Fruit fly (Drosophila melanogaster) ovary, adult (tissue): Measurements from ENCODE around the gene Exn.

Experiments
- CG17801 ChIP-seq: fragments of 200-800 bp; optimal IDR thresholded peaks from 2 replicates; lab custom pipeline; 2019; ENCODE audit warnings: missing biosample characterization, mild to moderate bottlenecking, missing genetic modification characterization, moderate library complexity; ENCODE audit not compliant: partially characterized antibody

The Exn gene

DNA sequence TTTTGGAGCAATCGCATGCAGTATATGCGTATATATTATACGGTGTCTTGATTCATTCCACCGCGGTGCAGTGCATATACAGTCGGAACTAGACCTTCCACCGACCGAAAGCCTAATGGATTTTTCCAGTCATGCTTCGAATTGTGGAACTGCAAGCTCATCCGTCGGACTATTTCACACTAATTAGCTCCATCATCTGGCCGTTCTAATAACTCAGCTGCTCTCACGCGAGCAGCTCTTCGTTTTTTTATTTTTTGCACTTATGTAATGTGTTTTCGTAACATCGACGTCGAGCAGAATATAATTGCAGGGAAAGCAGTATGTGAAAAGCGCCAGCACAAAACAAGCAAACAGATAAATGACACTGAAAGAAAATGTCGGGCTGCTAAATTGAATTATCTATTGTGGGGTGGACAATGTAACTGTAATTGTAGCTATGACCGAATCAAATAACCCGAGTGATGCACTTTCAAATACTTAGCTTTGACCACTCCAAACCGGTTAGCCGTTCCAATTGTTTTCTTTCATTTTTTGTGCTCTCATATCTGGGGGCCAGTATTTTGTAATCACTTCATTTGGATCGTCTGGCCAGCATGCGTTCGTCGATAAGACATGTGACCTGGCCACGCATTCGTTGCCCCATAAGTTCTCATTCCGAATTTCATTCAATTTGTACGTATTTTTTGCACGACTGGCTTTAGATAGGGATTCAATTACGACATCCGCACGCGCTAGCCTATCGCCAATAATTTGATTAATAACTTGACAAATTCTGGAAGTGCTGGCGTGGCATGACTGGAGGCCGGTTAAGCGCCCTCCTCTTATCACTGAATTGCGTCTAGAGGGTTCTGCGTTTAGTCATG, 12.0 kb upstream of the Exn start, which contains the start of gene Cpr73D:
TSS of gene Cpr73D (minus strand) at position 156 of the 863 bp plus-strand sequence.
- TF ChIP-seq CG17801 (GFP tag; lab: Kevin White, UChicago) = no peak

dm6 chr3L:16958397-16959080, 11.3 kb upstream of the Exn start:
- no peak for TF ChIP-seq CG17801 (GFP tag; lab: Kevin White, UChicago)

DNA sequence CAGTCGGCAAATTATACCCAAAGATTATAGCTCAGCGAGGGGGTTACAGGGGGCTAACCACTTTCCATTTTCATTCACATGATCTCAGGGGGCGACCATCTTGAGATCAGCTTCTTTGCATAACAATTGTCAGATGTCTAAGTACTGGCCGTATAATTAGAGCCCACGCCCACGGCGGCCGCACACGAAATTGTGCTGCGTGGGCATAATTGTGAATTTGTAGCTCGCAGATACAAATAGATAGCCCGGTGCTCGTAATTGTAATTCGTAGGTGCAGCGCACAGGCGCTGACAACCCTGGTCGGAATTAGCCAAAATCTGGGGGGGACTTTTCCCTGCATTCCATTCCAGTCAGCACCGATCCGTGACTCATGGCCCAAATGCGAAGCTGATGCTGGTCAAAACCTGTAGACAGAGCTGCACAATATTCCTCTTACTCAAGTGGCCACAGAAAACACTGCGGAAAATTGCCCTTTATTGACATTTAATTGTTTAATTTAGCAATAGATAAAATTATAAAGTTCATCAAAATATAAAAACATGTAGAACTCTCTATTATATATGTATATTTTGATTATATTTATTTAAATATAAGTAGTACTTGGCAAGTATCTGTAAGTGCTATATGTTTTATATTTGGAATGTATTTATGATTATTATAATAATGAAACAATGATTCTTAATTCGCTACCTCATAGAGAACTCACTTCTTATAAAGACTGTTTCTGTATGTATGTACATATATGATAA, 2.0 kb downstream of the Exn start:
- no peak for TF ChIP-seq CG17801 (GFP tag; lab: Kevin White, UChicago)

- TF ChIP-seq CG17801 (GFP tag; lab: Kevin White, UChicago) = no peak
These were observed 4.9 kb downstream of the Exn start for dm6 chr3L:16974645-16975151.

DNA sequence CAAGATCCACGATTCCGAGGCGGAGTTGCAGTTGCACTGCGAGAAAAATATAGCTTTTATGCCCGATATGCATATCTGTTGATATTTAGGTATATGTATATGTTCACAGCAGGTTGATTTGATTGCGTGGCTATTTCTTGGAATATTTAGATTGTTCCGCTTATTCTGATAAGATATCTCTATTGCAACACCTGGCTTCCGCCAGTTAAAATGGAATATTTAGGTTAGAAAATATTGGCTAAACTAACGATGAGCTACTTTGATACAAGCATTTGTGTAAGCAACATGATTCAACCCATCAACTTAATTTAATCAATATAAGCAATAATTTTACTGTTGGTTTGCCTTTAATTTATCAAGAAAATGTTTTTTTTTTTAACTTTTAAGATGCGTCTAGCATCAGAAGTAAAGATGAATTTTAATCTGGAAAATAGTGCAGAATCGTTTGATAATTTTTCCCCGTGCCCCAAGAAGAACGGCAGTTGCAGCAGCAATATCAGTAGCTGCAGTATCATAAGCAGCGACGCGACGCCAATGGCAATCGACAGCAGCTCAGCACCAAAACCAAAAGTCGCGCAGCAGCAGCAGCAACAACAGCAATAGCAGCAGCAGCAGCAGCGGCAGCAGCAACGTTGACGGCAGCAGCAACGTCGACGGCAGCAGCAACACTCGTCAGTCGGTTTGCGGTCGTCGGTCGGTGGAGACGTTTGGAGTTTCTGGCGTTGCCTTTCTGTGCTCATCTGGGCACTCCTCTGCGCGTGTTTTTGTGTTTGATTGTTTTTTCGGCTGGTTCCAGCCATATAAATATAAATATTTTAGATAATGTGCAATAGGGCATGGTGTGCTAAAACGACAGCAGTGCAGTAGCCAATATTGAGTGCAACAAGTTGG, 6.1 kb downstream of the Exn start:
- TF ChIP-seq CG17801 (GFP tag; lab: Kevin White, UChicago) = no peak

dm6 chr3L:16977311-16977710, 7.5 kb downstream of the Exn start:
- no peak for TF ChIP-seq CG17801 (GFP tag; lab: Kevin White, UChicago)

DNA sequence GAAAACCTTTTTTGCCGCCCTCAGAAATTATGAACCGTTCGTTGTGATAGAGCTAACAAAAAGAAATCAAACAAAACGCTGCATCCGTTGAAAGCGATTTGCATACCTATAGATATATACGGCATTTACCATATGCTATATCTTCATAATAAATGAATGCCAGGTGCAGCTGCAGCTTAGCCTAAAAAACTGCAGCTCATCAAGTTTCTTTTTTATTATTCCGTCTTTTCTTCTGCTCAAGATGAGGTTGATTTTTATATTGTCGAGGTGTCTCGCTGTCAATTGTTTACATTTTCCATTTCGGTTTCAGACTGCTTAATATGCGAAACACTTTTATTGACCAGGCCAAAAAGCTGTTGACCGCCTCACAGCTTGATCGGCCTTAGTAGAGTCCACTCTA, 8.6 kb downstream of the Exn start:
- TF ChIP-seq CG17801 (GFP tag; lab: Kevin White, UChicago) = no peak

dm6 chr3L:16981114-16981648, 11.4 kb downstream of the Exn start:
- TF ChIP-seq CG17801 (GFP tag; lab: Kevin White, UChicago) = no peak

dm6 chr3L:16984042-16984441, 14.2 kb downstream of the Exn start:
- TF ChIP-seq CG17801 (GFP tag; lab: Kevin White, UChicago) = no peak

DNA sequence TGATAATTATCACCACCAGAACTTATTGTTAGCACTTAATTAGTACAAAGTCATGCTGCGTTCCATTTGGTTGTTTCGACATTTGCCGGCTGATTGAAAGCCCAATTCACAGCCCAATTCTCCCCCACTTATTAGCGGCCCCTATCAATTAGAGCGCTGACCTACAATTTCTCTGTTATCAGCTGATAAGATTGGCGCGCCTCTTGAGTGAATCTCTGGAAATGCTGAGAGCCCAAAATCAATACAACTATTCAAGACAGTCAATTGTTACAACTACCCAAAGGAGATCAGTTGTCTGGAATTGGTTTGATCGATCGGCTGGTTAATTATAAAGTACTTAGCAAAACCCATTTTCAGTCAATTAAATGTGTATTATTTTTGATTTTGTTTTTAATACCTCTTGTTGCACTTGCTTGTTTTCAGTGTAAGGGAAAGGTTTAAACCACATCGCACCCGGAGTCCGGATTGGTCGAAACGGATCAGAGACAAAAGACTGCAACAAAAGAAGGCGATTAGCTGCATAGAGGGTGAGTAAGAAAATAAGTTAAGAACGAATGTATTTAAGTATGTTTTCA, 15.1 kb downstream of the Exn start:
- TF ChIP-seq CG17801 (GFP tag; lab: Kevin White, UChicago) = no peak

- no peak for TF ChIP-seq CG17801 (GFP tag; lab: Kevin White, UChicago)
These were observed 15.8 kb downstream of the Exn start for dm6 chr3L:16985578-16985977.

dm6 chr3L:16986062-16987013, 16.5 kb downstream of the Exn start:
- no peak for TF ChIP-seq CG17801 (GFP tag; lab: Kevin White, UChicago)
